Fruit fly (Drosophila melanogaster) whole organism, wandering third instar larva: Measurements from ENCODE around the gene CG12116.

Experiments
- Dif ChIP-seq: fragments of 200-275, 200-300 bp; sonication (Bioruptor generic); optimal IDR thresholded peaks from 2 replicates; lab custom pipeline; 2018; ENCODE audit warnings: missing biosample characterization, missing genetic modification characterization; ENCODE audit not compliant: partially characterized antibody
- Vsx2 ChIP-seq: fragments of 200-300, 225-300 bp; sonication (Bioruptor generic); optimal IDR thresholded peaks from 2 replicates; lab custom pipeline; 2018; ENCODE audit warnings: missing biosample characterization, missing genetic modification characterization; ENCODE audit not compliant: partially characterized antibody
- dl ChIP-seq, 2 experiments: fragments of 175-275, 200-275 bp in 1 of 2; fragments of 200-275 bp in 1 of 2; sonication (Bioruptor generic); optimal IDR thresholded peaks; lab custom pipeline; 2018; ENCODE audit warnings: mild to moderate bottlenecking in 2 of 2, missing biosample characterization in 2 of 2, missing genetic modification characterization in 2 of 2, moderate library complexity in 2 of 2; ENCODE audit not compliant: partially characterized antibody in 2 of 2, insufficient read depth in 1 of 2
- usp ChIP-seq: fragments of >200 bp; optimal IDR thresholded peaks from 2 replicates; lab custom pipeline; 2017; ENCODE audit warnings: missing biosample characterization, missing genetic modification characterization

DNA sequence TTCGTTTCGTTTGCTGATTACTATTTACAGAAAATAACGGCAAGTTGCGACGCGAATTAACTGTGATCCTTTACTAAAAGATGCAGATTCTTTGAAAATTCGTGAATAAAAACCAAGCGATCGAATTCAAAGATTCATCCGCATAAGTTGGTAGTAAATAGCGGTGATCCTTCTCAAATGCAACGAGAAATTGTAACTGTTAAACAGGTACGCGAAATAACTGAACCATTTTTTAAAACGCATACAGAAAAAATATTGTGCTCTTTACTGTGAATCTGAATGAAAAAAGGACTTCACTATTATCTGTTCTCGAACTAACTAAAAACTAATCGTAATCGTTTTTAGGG is 47.4 kb downstream of the CG12116 start:
- no peak for TF ChIP-seq dl (GFP tag; optimal IDR thresholded peaks at IDR 0.05; lab: Kevin White, UChicago; ENCODE audit: insufficient read depth in 1 of 2, partially characterized antibody in 2 of 2)
- TF ChIP-seq Vsx2, result no peak
- TF ChIP-seq usp, result no peak
- TF ChIP-seq Dif (GFP tag; lab: Kevin White, UChicago), result no peak
